Worm (Caenorhabditis elegans): ENCODE results near the gene zipt-2.1.

zipt-2.1 gene

DNA sequence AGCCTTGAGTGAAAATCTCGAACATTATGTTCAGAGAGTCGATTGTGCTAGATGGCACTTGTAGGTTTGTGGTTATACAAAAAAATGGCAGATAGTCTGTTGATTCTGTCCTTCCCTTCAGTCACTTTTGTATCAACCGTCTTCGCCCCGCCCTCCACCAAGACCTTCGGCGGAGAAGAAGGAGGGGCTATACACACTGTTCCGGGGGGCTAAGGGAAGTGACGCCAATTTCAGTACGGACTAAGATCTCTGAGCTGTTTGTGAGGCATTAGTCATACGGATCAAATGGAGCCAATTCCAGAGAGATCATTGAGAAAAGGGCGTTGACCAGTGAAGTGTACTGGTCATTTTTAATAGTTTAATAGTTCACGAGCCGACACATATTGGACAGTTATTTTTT, 18.9 kb upstream of the zipt-2.1 start, which contains the start of gene swt-3:
Gene swt-3, minus strand, starts transcription at position 101 of the 400 bp plus-strand sequence.
- TF ChIP-seq unc-62 (GFP tag; optimal IDR thresholded peaks at IDR 0.05): no peak

DNA sequence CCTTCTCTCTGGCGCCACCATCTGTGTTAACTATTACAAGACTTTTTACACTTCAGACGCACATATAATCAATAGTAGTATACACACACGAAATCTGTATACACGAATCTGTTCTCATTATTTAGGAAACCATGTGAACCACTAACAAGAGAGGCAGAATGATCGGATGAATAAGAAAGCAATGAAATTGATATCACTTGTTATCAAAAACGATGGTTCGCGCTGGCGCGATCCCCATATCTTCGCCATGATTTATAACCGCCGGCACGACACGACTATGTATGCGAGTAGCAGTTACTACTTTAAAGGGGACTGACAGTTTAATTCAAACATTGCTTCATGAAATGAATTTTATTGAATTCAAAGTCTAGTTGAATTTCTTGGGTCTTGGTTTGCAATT, 18.1 kb upstream of the zipt-2.1 start:
- no peak for TF ChIP-seq unc-62 (GFP tag; optimal IDR thresholded peaks at IDR 0.05)

DNA sequence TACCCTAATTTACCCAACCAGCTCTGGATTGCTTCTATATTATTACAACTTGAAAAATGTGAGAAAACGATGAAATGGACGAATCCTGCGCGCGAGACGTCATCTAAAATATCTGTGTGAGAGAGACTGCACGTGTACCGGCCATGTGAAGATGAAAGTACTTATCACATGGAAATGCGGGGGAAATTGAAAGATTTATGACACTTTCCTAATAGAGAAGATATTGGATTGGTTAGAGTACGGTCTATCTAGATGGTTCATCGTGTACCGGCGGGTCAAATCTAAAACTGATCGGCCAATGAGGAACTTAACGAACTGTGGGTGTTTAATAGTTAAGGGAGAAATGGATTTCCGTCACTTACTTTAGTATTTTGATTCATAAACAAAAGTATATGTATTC, 17.4 kb upstream of the zipt-2.1 start:
- TF ChIP-seq unc-62 (GFP tag; optimal IDR thresholded peaks at IDR 0.05): no peak

DNA sequence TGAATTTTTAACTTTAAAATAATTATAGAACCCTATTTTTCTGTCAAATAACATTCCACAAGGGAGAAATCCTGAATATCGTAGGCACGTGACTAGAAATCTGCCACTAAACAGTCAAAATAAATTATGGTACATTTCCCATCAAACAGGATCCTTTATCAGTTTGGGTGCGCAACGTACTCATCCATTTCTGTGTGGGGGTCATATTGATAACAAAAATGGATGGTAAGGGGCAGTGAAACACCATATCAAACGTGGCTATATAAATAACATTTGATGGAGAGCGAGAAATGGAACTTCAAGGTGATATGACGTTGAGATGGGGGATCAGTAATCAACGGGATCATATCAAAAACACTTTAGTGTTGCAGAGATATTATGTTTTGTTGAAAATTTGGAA, 15.4 kb upstream of the zipt-2.1 start:
- no peak for TF ChIP-seq unc-62 (GFP tag; optimal IDR thresholded peaks at IDR 0.05)

DNA sequence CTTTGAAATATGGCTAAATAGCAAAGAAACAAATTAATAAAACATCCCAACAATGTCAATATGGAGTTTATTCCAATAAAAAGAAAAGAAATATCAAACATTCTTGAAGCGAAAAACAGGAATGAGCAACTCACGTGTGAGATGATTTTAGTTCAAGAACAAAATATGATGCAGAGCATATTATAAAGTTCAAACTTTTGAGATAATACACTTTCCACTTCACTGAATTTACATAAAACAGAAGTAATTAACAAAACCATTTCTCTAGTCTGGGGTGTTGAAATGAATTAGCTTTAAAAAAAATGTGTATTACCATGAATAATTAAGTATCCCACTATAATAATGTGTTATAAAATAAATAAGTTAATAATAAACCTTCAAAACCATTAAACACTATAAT, 12.7 kb upstream of the zipt-2.1 start, which contains the start of gene srd-7:
Gene srd-7, minus strand, starts transcription at position 101 of the 400 bp plus-strand sequence.
- no peak for TF ChIP-seq unc-62 (GFP tag; optimal IDR thresholded peaks at IDR 0.05)

DNA sequence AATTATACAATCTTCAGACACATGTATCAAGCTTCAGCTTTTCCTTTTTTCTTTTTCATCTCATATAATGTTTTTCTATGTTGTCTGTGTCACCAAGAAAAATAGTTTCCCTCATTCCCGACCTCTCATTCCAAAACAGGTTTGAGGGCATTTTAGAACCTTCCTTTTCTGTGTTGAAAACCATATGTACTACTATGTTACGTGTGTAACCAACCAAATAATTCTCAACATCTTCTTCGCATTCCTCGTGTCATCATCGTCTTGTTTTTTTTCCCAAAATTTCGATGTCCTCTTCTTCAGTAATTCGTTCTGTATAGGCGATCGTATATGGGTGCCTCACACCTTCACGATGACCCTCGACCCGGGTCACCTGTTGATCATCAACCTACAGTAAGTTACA, 9.1 kb upstream of the zipt-2.1 start, which contains the start of gene pept-2:
Gene pept-2, plus strand, starts transcription at position 301 of the 400 bp plus-strand sequence.
- TF ChIP-seq unc-62 (GFP tag; optimal IDR thresholded peaks at IDR 0.05): no peak

DNA sequence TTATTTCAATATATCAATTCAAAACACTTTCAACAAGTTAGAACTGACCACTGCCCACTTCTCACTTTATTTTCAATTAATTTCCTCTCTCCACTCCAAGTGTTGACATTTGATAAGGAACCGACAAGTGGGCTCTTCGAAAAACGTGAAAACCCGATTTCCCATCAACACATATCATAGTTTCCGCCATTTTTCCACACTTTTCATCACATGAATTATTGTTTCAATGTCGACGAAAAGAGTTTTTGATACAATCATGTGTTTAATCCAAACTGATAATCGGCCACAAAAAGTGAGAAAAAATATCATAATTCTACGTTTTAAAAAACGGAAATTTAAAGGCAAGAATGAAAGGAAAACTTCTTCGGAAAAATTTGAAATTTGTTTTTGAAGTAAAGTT, 3.8 kb upstream of the zipt-2.1 start:
- no peak for TF ChIP-seq unc-62 (GFP tag; optimal IDR thresholded peaks at IDR 0.05)

DNA sequence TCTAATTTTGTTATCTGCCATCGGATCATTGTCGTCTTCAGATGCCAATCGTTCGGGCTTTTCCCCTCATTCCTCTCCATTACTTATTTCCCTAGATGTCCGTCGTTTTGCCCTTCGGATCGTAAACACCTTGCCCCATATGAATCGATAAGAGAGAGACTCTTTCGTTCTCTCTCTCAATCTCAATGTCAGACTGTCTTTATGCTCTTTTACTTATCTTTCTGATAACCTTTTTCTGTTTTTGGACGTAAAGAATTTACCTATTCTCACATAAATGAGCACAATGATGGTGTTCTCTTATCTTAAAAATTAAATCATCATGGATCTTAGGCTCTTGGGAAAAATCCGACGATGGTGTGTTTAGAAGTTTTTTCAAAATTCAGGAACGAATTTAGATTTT, 2.7 kb upstream of the zipt-2.1 start:
- no peak for TF ChIP-seq unc-62 (GFP tag; optimal IDR thresholded peaks at IDR 0.05)

DNA sequence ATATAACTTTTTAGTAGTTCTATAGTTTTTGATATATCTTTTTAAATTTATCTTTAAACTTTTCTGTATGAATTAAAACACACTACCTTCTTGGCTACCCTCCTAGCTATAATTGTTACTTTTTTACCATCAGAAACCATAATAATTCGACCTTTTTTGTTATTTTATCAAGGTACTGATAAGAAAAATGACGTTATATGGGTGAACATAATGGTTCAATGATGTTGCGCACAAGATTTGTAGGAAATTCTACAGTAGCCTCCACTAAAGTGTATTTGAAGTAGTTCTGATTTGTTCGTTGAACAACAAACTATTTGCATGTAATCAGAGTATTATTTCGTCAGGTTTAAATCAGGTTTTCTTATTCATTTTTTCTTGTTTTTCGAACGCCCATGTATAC, 850 bp upstream of the zipt-2.1 start:
- no peak for TF ChIP-seq unc-62 (GFP tag; optimal IDR thresholded peaks at IDR 0.05)

DNA sequence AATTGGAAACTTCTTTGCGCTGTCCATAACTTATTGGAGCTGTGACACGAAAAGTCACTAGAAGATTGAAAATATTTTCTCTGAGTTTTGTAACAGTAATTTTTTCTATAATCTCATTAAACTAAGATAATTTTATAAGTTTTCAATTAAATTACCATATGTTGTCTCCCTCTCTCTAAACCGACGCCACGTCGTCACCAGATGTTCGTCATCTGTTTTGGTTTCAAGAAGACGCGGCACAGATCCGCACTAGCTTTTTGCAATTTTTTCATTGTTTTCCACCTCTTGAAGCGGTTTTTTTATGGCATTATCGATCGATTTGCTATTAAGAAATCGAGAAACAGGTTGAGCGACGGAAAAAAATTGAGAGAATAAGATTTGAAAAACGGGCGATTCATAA, 4.5 kb downstream of the zipt-2.1 start:
- TF ChIP-seq unc-62 (GFP tag; optimal IDR thresholded peaks at IDR 0.05): no peak

DNA sequence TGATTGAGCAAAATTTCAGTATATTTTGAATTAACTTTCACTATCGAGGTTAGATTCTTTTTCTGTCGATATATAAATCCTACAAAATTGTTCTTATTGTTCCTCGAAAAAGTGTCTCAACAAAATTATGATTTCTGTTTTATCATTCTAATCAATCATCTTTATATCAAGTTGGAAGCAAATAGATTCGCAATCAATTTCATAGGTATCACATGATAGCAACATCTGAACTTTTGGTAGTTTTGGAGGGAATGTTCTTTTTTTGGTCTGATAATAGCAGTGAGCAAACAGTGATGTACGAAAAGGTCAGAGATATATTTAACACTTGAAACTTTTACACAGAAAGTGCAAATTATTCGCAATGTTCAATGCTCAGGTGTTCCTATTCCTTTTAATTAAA, 11.4 kb downstream of the zipt-2.1 start:
- TF ChIP-seq unc-62 (GFP tag; optimal IDR thresholded peaks at IDR 0.05): no peak

DNA sequence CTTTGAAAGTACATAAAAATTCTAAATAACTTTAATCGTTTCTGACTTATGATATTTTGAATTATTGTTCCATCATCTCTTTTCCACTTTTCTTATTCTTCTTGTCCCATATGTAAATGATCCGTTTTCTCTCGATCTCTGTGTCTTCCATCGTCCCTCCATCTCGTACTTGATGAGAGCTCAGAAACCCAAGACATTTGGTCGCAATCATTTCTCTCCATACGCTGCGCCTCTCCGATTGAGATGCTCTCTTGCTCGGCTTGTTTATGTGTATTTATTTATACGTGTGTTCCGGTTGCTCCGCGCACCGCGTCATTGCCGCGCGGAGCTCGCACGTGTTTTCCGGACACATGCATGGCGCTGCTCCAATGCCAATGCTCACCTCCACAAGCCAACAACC, 11.9 kb downstream of the zipt-2.1 start:
- no peak for TF ChIP-seq unc-62 (GFP tag; optimal IDR thresholded peaks at IDR 0.05)

DNA sequence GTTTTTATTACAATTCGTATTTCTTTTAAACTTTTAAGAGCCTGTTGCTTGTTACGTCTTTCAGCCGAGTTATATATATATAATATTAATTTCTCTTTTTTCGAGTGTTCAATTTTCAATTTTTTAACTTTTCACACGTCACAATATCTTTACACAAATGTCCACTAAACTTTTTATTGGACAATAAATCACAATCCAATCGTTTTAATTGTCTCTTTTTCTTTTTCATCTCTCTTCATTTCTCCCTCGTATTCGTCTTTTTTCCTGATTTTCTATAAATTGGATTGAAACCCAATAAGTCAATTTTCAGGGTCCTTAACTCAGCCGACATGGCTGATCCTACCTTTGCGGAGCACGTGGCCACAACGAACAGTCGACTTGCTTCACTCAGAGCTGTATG, 12.6 kb downstream of the zipt-2.1 start, which contains the start of gene miz-1:
Gene miz-1, plus strand, starts transcription at position 301 of the 400 bp plus-strand sequence.
- no peak for TF ChIP-seq unc-62 (GFP tag; optimal IDR thresholded peaks at IDR 0.05)

DNA sequence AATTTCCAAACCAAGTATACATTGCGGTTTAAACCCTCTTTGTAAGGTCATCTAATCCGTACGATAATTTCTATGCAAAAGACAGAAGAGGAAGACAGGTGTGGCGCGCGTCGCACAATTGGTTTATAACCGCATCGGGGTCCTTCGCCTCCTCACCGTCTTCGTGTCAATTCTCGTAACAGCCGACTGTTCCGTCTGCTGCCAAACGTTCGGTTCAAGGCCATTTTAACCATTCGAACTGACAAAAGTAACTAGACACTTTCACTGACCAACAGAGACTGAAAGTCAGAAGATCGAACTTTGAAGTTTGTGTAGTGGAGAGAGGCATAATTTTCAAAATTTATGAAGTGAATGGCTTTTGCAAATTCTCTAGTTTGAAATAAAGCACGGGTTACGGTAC, 16.5 kb downstream of the zipt-2.1 start:
- no peak for TF ChIP-seq unc-62 (GFP tag; optimal IDR thresholded peaks at IDR 0.05)

DNA sequence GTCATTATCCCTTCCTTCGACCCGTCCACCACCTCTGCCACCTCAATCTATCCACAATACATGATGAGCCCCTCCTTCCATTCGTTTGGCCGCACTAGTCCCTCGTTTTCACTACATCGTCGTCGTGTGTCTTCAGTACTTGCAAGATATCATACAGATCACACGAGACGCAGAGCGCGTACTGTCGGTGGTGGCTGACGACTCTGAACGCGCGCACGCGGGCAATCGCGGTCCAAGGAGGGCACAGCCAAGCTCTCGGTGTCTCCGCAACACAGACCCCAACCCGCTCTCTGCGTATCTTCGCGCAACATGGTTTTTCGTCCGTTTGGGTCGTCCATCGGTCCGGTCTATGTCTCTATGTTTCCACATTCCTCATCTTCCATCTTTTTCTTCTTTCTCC, 17.6 kb downstream of the zipt-2.1 start:
- TF ChIP-seq unc-62 (GFP tag; optimal IDR thresholded peaks at IDR 0.05): no peak

DNA sequence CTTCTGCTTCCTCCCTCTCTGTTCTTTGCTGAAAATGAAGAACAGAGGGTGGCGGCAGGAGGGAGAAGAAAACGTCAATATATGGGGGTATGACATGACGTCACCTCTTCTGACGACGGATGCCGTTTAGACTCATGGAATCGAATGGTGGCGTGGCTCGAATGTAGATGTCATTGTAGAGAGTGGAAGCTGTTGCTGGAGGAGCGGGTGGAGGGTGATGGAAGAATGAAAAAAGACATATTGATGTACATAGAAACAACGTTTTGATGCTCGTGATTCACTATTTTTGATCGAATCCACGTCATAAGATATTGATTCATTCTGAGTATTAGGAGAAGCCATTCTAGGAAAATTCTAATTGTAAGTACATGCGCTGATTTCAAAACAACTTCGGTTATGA, 19.6 kb downstream of the zipt-2.1 start:
- no peak for TF ChIP-seq unc-62 (GFP tag; optimal IDR thresholded peaks at IDR 0.05)

DNA sequence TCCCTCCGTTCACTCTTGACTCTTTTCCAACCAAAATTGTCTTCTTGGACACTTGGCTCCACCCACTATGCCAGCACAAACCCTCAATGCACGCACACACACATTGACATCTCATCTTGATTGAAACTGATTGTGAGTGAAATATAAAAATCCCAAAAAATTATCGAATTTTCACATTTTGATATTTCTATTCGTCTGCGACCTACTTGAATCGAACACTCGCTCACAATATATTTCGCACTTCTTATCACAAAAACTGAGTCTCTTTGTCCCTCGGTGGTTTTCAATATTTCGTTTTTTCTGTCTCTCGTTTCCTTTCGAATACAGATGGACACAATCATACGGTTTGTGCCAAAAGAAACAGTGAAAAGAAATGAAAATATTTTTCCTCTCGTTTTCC, 20.7 kb downstream of the zipt-2.1 start:
- TF ChIP-seq unc-62 (GFP tag; optimal IDR thresholded peaks at IDR 0.05): no peak
